Worm (Caenorhabditis elegans) whole organism, late embryonic: ENCODE data around the gene phf-33.

Experiments
- K09A11.1 ChIP-seq: sonication (generic microtip); optimal IDR thresholded peaks from 2 replicates; lab custom pipeline; 2017; ENCODE audit warnings: antibody characterized with exemption, mild to moderate bottlenecking, missing genetic modification characterization, missing compliant biosample characterization; ENCODE audit not compliant: insufficient read depth
- Y22D7AL.16 ChIP-seq: sonication (generic microtip); optimal IDR thresholded peaks from 2 replicates; lab custom pipeline; 2016; ENCODE audit warnings: missing genetic modification characterization, missing compliant biosample characterization
- ahr-1 ChIP-seq: sonication (generic microtip); optimal IDR thresholded peaks from 2 replicates; lab custom pipeline; 2016; ENCODE audit warnings: missing genetic modification characterization, missing compliant biosample characterization
- ceh-14 ChIP-seq: sonication (generic microtip); optimal IDR thresholded peaks from 2 replicates; lab custom pipeline; 2016; ENCODE audit warnings: missing genotype, missing genetic modification characterization, missing compliant biosample characterization
- ceh-19 ChIP-seq: fragments of 200-800 bp; sonication (Bioruptor generic); optimal IDR thresholded peaks from 2 replicates; lab custom pipeline; 2018; ENCODE audit warnings: mild to moderate bottlenecking, missing genetic modification characterization, missing compliant biosample characterization
- ceh-22 ChIP-seq: sonication (generic microtip); optimal IDR thresholded peaks from 2 replicates; lab custom pipeline; 2017; ENCODE audit warnings: missing biosample characterization, missing genetic modification characterization
- ceh-30 ChIP-seq: fragments of 150-350 bp; optimal IDR thresholded peaks from 2 replicates; lab custom pipeline; 2014; ENCODE audit warnings: missing biosample characterization, missing genetic modification characterization
- ceh-6 ChIP-seq: fragments of 200-800 bp; sonication (Bioruptor generic); optimal IDR thresholded peaks from 2 replicates; lab custom pipeline; 2018; ENCODE audit warnings: mild to moderate bottlenecking, missing genetic modification characterization, missing compliant biosample characterization
- che-1 ChIP-seq: sonication (generic microtip); optimal IDR thresholded peaks from 2 replicates; lab custom pipeline; 2016; ENCODE audit warnings: mild to moderate bottlenecking, missing genetic modification characterization, missing compliant biosample characterization
- dve-1 ChIP-seq: sonication (generic microtip); optimal IDR thresholded peaks from 2 replicates; lab custom pipeline; 2017; ENCODE audit warnings: antibody characterized with exemption, mild to moderate bottlenecking, missing genetic modification characterization, missing compliant biosample characterization
- elt-2 ChIP-seq: sonication (generic microtip); optimal IDR thresholded peaks from 2 replicates; lab custom pipeline; 2016; ENCODE audit warnings: missing genetic modification reagents, missing genetic modification characterization, missing compliant biosample characterization
- elt-4 ChIP-seq: sonication (generic microtip); optimal IDR thresholded peaks from 2 replicates; lab custom pipeline; 2016; ENCODE audit warnings: missing genetic modification characterization, missing compliant biosample characterization
- eyg-1 ChIP-seq: sonication (generic microtip); optimal IDR thresholded peaks from 2 replicates; lab custom pipeline; 2016; ENCODE audit warnings: missing genotype, missing genetic modification characterization, missing compliant biosample characterization
- fax-1 ChIP-seq: sonication (generic microtip); optimal IDR thresholded peaks from 2 replicates; lab custom pipeline; 2016; ENCODE audit warnings: missing genotype, missing genetic modification characterization, missing compliant biosample characterization
- fkh-6 ChIP-seq: sonication (generic microtip); optimal IDR thresholded peaks from 2 replicates; lab custom pipeline; 2016; ENCODE audit warnings: missing genetic modification characterization, missing compliant biosample characterization
- hlh-13 ChIP-seq: fragments of 200-800 bp; sonication (Bioruptor generic); optimal IDR thresholded peaks from 2 replicates; lab custom pipeline; 2018; ENCODE audit warnings: mild to moderate bottlenecking, missing genetic modification characterization, missing compliant biosample characterization
- hlh-30 ChIP-seq: sonication (generic microtip); optimal IDR thresholded peaks from 2 replicates; lab custom pipeline; 2017; ENCODE audit warnings: antibody characterized with exemption, missing genetic modification characterization, missing compliant biosample characterization; ENCODE audit not compliant: insufficient read depth
- hlh-8 ChIP-seq: sonication (generic microtip); optimal IDR thresholded peaks from 2 replicates; lab custom pipeline; 2016; ENCODE audit warnings: missing genotype, missing genetic modification characterization, missing compliant biosample characterization
- lin-11 ChIP-seq: fragments of 200-800 bp; sonication (Bioruptor generic); optimal IDR thresholded peaks from 2 replicates; lab custom pipeline; 2018; ENCODE audit warnings: mild to moderate bottlenecking, missing genetic modification characterization, missing compliant biosample characterization
- madf-2 ChIP-seq: sonication (generic microtip); optimal IDR thresholded peaks from 2 replicates; lab custom pipeline; 2017; ENCODE audit warnings: missing genetic modification characterization, missing compliant biosample characterization
- mec-3 ChIP-seq: sonication (generic microtip); optimal IDR thresholded peaks from 2 replicates; lab custom pipeline; 2016; ENCODE audit warnings: borderline replicate concordance, missing genetic modification characterization, missing compliant biosample characterization
- nhr-11 ChIP-seq: fragments of 150-350 bp; optimal IDR thresholded peaks from 2 replicates; lab custom pipeline; 2014; ENCODE audit warnings: missing biosample characterization, missing genetic modification characterization
- npax-4 ChIP-seq: sonication (generic microtip); optimal IDR thresholded peaks from 2 replicates; lab custom pipeline; 2016; ENCODE audit warnings: missing genetic modification characterization, missing compliant biosample characterization
- odd-2 ChIP-seq: sonication (generic microtip); optimal IDR thresholded peaks from 2 replicates; lab custom pipeline; 2017; ENCODE audit warnings: antibody characterized with exemption, mild to moderate bottlenecking, missing genetic modification characterization, missing compliant biosample characterization
- pat-9 ChIP-seq: fragments of 200-800 bp; sonication (Bioruptor generic); optimal IDR thresholded peaks from 2 replicates; lab custom pipeline; 2018; ENCODE audit warnings: mild to moderate bottlenecking, missing genetic modification characterization, moderate library complexity, missing compliant biosample characterization
- pax-1 ChIP-seq: fragments of 150-350 bp; optimal IDR thresholded peaks from 2 replicates; lab custom pipeline; 2014; ENCODE audit warnings: missing biosample characterization, missing genetic modification characterization
- pqm-1 ChIP-seq: sonication (generic microtip); optimal IDR thresholded peaks from 2 replicates; lab custom pipeline; 2016; ENCODE audit warnings: missing genetic modification characterization, missing compliant biosample characterization
- pros-1 ChIP-seq: fragments of 150-350 bp; optimal IDR thresholded peaks from 2 replicates; lab custom pipeline; 2014; ENCODE audit warnings: missing biosample characterization, missing genetic modification reagents, missing genetic modification characterization
- ref-2 ChIP-seq: sonication (generic microtip); optimal IDR thresholded peaks from 2 replicates; lab custom pipeline; 2016; ENCODE audit warnings: missing genetic modification characterization, missing compliant biosample characterization
- sdc-2 ChIP-seq: sonication (generic microtip); optimal IDR thresholded peaks from 2 replicates; lab custom pipeline; 2016; ENCODE audit warnings: missing genotype, missing genetic modification characterization, missing compliant biosample characterization
- sox-4 ChIP-seq: sonication (generic microtip); optimal IDR thresholded peaks from 2 replicates; lab custom pipeline; 2017; ENCODE audit warnings: mild to moderate bottlenecking, missing genetic modification characterization, inconsistent platforms, missing compliant biosample characterization
- syd-9 ChIP-seq: sonication (generic microtip); optimal IDR thresholded peaks from 2 replicates; lab custom pipeline; 2016; ENCODE audit warnings: mild to moderate bottlenecking, missing genetic modification characterization, moderate library complexity, missing compliant biosample characterization
- unc-55 ChIP-seq: sonication (generic microtip); optimal IDR thresholded peaks from 2 replicates; lab custom pipeline; 2017; ENCODE audit warnings: missing biosample characterization, missing genetic modification reagents, missing genetic modification characterization

Gene phf-33

DNA sequence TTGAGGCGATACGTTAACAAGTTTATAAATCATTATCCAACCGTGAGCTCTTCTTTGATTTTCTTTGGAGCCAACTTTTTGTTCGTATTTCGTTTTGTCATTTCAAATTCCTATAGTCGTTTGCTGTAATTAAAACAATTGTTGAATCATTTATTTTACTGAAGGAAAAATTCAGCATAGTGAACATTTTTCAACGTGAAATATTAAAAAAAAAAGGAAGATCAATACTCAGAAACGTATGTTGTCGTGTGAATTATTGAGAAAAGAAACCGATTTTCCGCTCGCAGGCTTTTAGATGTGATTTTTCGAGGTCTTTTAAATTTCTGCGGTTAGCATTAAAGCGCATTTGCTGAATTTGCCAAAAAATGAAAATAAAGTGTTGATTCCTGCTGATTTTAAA lies at the start of gene phf-33:
Gene phf-33 (minus strand): TSS at position 101 of the 400 bp plus-strand sequence.
- no peak for TF ChIP-seq hlh-13
- TF ChIP-seq elt-2 (tag; lab: Kevin White, UChicago): no peak
- TF ChIP-seq K09A11.1: no peak
- no peak for TF ChIP-seq mec-3 (tag; lab: Kevin White, UChicago)
- TF ChIP-seq pax-1 (tag; lab: Kevin White, UChicago): no peak
- no peak for TF ChIP-seq elt-4 (tag; lab: Kevin White, UChicago)
- TF ChIP-seq ceh-30 (tag; lab: Kevin White, UChicago): no peak
- TF ChIP-seq fkh-6: no peak
- TF ChIP-seq ahr-1 (tag; lab: Kevin White, UChicago): no peak
- no peak for TF ChIP-seq unc-55
- TF ChIP-seq fax-1: no peak
- no peak for TF ChIP-seq pros-1 (tag; lab: Kevin White, UChicago)
- TF ChIP-seq madf-2 (tag; lab: Kevin White, UChicago): no peak
- TF ChIP-seq che-1 (tag; lab: Kevin White, UChicago): no peak
- TF ChIP-seq hlh-30 (tag; lab: Kevin White, UChicago): no peak
- TF ChIP-seq syd-9 (tag; lab: Kevin White, UChicago): no peak
- no peak for TF ChIP-seq pat-9 (tag; lab: Kevin White, UChicago)
- TF ChIP-seq eyg-1 (tag; lab: Kevin White, UChicago): no peak

DNA sequence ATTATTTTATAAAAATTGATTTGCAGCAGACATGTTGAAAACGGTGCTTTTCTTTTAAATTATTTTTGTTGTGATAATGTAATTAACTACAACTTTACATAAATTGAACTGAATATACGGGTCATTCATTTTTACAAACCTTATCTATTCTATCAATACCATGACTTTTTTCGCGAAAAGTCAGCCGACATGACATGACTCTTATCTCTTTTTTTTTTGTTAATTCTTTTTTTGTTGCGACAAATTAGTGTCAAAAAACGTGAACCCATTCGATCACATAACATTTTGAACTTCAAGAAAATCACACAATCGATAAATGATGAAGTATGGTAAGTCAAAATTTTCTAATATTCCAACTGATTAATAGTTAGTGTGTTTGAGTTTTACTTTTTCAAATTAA lies 49.3 kb upstream of the phf-33 start, which contains the start of gene sir-2.2:
Gene sir-2.2 (plus strand): TSS at position 34 of the 400 bp plus-strand sequence.
- TF ChIP-seq mec-3 (tag; lab: Kevin White, UChicago) (no peak), sox-4 (tag; lab: Kevin White, UChicago) (no peak), fkh-6 (no peak), ref-2 (tag; lab: Kevin White, UChicago) (no peak)
- TF ChIP-seq, all 69 proteins: peak for 0

DNA sequence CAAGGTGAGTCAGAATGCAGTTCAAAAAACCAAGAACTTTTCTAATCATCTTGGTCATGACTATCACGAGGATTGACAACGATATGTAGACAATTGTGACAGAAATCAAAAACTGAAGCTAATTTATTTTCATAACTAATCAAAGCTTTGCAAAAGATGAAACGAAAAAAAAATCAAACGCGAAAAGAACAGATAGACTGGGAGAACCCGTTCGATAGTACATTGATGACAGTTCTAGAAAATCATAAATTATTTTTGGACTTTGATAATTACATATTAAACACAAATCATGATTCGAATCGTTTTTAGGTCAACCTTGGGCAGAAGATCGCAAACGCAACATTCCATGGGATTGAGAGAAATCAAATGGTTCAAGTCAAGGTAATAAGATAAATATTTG lies 46.3 kb upstream of the phf-33 start:
- no peak for TF ChIP-seq eyg-1 (tag; lab: Kevin White, UChicago)
- no peak for TF ChIP-seq sox-4 (tag; lab: Kevin White, UChicago)
- no peak for TF ChIP-seq pqm-1 (tag; lab: Kevin White, UChicago)
- TF ChIP-seq ceh-19 (GFP tag; lab: Kevin White, UChicago): no peak
- TF ChIP-seq ceh-6 (GFP tag; lab: Kevin White, UChicago): no peak

DNA sequence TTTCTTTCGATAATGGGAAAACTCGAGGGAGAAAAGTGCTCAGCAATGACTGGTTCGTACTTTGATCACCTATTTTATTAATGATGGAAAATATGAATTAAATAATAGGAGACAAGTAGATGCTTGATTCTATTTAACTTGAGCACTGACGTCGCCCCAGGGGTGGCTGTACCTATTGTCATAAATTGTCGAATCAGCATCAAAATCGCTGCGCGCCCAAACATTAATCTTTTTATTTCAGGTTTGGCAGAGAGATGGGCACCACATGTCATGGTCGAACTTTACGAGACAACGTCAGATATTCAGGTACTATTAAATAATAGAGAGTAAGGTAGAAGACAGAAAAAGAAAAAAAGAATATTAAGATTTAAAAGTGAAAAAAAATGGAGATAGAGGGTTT lies 45.5 kb upstream of the phf-33 start:
- no peak for TF ChIP-seq elt-4 (tag; lab: Kevin White, UChicago)
- TF ChIP-seq hlh-8: no peak
- TF ChIP-seq dve-1 (tag; lab: Kevin White, UChicago): no peak
- TF ChIP-seq Y22D7AL.16 (tag; lab: Kevin White, UChicago): no peak
- TF ChIP-seq ceh-14 (tag; lab: Kevin White, UChicago): no peak
- TF ChIP-seq pax-1 (tag; lab: Kevin White, UChicago): no peak
- no peak for TF ChIP-seq odd-2
- no peak for TF ChIP-seq ref-2 (tag; lab: Kevin White, UChicago)

DNA sequence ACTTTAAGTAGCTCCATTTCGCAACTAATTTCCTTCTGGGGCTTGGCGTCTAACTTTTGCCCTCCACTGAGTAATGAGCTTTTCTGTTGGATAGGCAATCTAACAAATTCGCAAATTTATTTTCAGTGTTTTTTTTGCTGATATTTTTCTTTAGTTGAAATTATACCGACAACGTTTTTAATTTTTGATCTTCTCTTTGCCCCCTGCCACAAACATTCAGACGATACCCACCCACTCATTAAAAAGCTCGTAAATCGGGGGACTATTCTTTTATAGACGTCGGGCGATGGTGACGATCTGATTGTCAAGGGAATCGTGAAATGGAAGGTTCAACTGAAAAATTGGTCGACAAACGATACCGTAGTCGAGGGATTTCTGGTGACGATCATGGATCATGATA lies 44.9 kb upstream of the phf-33 start:
- TF ChIP-seq sdc-2: no peak
- no peak for TF ChIP-seq lin-11 (tag; lab: Kevin White, UChicago)
- no peak for TF ChIP-seq pax-1 (tag; lab: Kevin White, UChicago)
- no peak for TF ChIP-seq npax-4 (tag; lab: Kevin White, UChicago)
- no peak for TF ChIP-seq odd-2
- TF ChIP-seq syd-9 (tag; lab: Kevin White, UChicago): no peak
- no peak for TF ChIP-seq nhr-11 (tag; lab: Kevin White, UChicago)
- TF ChIP-seq madf-2 (tag; lab: Kevin White, UChicago): no peak
- TF ChIP-seq ceh-14 (tag; lab: Kevin White, UChicago): no peak
- TF ChIP-seq Y22D7AL.16 (tag; lab: Kevin White, UChicago): no peak
- TF ChIP-seq ceh-19 (GFP tag; lab: Kevin White, UChicago): no peak
- TF ChIP-seq ceh-22 (tag; lab: Kevin White, UChicago): no peak
